Worm (Caenorhabditis elegans) whole organism, L4 larva: ENCODE data around the gene Y7A5A.5.

Experiments used
- ceh-62 ChIP-seq: sonication (generic microtip); optimal IDR thresholded peaks from 2 replicates; lab custom pipeline; 2017; ENCODE audit warnings: missing biosample characterization, missing genetic modification characterization
- jun-1 ChIP-seq: fragments of 150-350 bp; optimal IDR thresholded peaks from 2 replicates; lab custom pipeline; 2014; ENCODE audit warnings: missing biosample characterization, missing genetic modification reagents, missing genetic modification characterization
- lin-13 ChIP-seq: fragments of 150-350 bp; optimal IDR thresholded peaks from 2 replicates; lab custom pipeline; 2014; ENCODE audit warnings: missing biosample characterization, missing genetic modification reagents, missing genetic modification characterization
- mdl-1 ChIP-seq, 2 experiments: fragments of 150-350 bp in 1 of 2; sonication (generic microtip) in 1 of 2; optimal IDR thresholded peaks; 2 replicates each; lab custom pipeline; 2014 to 2017; ENCODE audit warnings: missing biosample characterization in 2 of 2, missing genetic modification characterization in 2 of 2
- mxl-2 ChIP-seq: fragments of 200-800 bp; sonication (Bioruptor generic); conservative IDR thresholded peaks from 2 replicates; pipeline ENCODE4 v1.3.6; 2022; ENCODE audit warnings: missing genetic modification reagents, missing genetic modification characterization, missing compliant biosample characterization

DNA sequence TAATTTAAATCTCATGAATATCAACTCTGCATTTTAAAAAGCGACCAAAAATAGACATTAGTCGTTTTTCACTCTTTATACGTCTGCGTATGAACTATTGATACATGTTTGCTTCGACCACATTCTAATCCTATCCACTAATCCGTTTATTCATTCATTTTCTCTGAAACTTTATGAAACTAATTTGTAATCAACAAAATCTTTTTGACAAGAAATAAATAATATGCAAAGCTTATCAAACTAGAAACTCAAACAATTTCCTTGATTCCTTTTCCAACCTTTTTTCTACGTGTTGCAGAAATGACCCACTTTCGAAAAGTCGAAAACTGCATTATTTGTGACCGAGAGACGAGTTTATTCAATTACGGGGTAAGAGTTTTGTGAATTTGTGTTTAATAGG, 44.3 kb downstream of the Y7A5A.5 start, which contains the start of gene nhr-255:
- TF ChIP-seq ceh-62, result no peak
- no peak for TF ChIP-seq lin-13 (GFP tag; lab: Kevin White, UChicago)
- TF ChIP-seq jun-1 (tag; lab: Kevin White, UChicago), result no peak
- TF ChIP-seq mdl-1 (tag; optimal IDR thresholded peaks at IDR 0.05; lab: Kevin White, UChicago), result no peak
- TF ChIP-seq mxl-2 (GFP tag; lab: Robert Waterston, UW), result no peak
